Worm (Caenorhabditis elegans) whole organism, L4 larva: Measurements from ENCODE around the gene ard-1.
A peak's percentile ranks its signal among the peaks of the same experiment; 100 is the strongest.

ENCODE experiments used
- F26F4.8 ChIP-seq: fragments of 200-800 bp; sonication (Bioruptor generic); conservative IDR thresholded peaks from 2 replicates; pipeline ENCODE4 v1.3.6; 2022; ENCODE audit warnings: missing genetic modification characterization, missing compliant biosample characterization
- ZK337.2 ChIP-seq: fragments of 200-800 bp; sonication (Bioruptor generic); IDR thresholded peaks from 2 replicates; pipeline ENCODE4 v1.3.6; 2022; ENCODE audit warnings: missing genetic modification reagents, missing genetic modification characterization, missing compliant biosample characterization
- aha-1 ChIP-seq: fragments of 150-350 bp; peaks from one replicate; lab custom pipeline; 2014; ENCODE audit warnings: missing biosample characterization, missing genetic modification characterization
- ama-1 ChIP-seq: fragments of 150-350 bp; optimal IDR thresholded peaks from 2 replicates; lab custom pipeline; 2014; ENCODE audit warnings: inconsistent platforms, mixed read lengths
- attf-4 ChIP-seq: sonication (generic microtip); optimal IDR thresholded peaks from 3 replicates; lab custom pipeline; 2017; ENCODE audit warnings: missing biosample characterization, missing genetic modification characterization
- egl-27 ChIP-seq: sonication (generic microtip); optimal IDR thresholded peaks from 3 replicates; lab custom pipeline; 2017; ENCODE audit warnings: missing biosample characterization, missing genetic modification reagents, missing genetic modification characterization
- lin-13 ChIP-seq: fragments of 150-350 bp; optimal IDR thresholded peaks from 2 replicates; lab custom pipeline; 2014; ENCODE audit warnings: missing biosample characterization, missing genetic modification reagents, missing genetic modification characterization
- lin-15B ChIP-seq: fragments of 150-350 bp; sonication (generic microtip); optimal IDR thresholded peaks from 3 replicates; lab custom pipeline; 2014; ENCODE audit warnings: missing biosample characterization, missing genetic modification characterization
- mep-1 ChIP-seq: fragments of 150-350 bp; sonication (generic microtip); optimal IDR thresholded peaks from 3 replicates; lab custom pipeline; 2014; ENCODE audit warnings: missing biosample characterization, missing genetic modification characterization
- mes-2 ChIP-seq: sonication (generic microtip); optimal IDR thresholded peaks from 2 replicates; lab custom pipeline; 2016; ENCODE audit warnings: missing genotype, mild to moderate bottlenecking, missing genetic modification characterization, missing compliant biosample characterization; ENCODE audit not compliant: poor library complexity, severe bottlenecking
- nhr-111 ChIP-seq: fragments of 200-800 bp; sonication (Bioruptor generic); optimal IDR thresholded peaks from 2 replicates; lab custom pipeline; 2018; ENCODE audit warnings: mild to moderate bottlenecking, missing genetic modification characterization, missing compliant biosample characterization
- nhr-237 ChIP-seq: sonication (generic microtip); optimal IDR thresholded peaks from 2 replicates; lab custom pipeline; 2017; ENCODE audit warnings: missing biosample characterization, missing genetic modification characterization
- nhr-28 ChIP-seq: fragments of 150-350 bp; optimal IDR thresholded peaks from 2 replicates; lab custom pipeline; 2014; ENCODE audit warnings: missing biosample characterization, missing genetic modification characterization

- TF ChIP-seq nhr-237 (tag; lab: Kevin White, UChicago) (peak; percentile 16), mep-1 (tag; lab: Kevin White, UChicago) (peak; percentile 63), lin-15B (tag; lab: Kevin White, UChicago) (no peak), mes-2 (tag; lab: Kevin White, UChicago) (peak; percentile 16), ama-1 (lab: Kevin White, UChicago) (peak; percentile 89), ZK337.2 (GFP tag; lab: Robert Waterston, UW) (no peak), egl-27 (tag; lab: Kevin White, UChicago) (no peak), attf-4 (tag; lab: Kevin White, UChicago) (no peak), nhr-28 (tag; lab: Kevin White, UChicago) (no peak), aha-1 (tag; lab: Kevin White, UChicago) (no peak), F26F4.8 (0 out of 2 replicates have a peak, but pooled peaks have one; percentile 18), lin-13 (no peak), nhr-111 (no peak)
These were observed 15.9 kb downstream of the ard-1 start, which contains the start of gene pigq-1 for ce11 chrIV:11146962-11147470.
